Worm (Caenorhabditis elegans) whole organism, young adult: ENCODE measurements around the gene F35G2.1.

Experiments used
- B0019.2 ChIP-seq: fragments of 200-800 bp; sonication (Bioruptor generic); conservative IDR thresholded peaks from 2 replicates; pipeline ENCODE4 v1.3.6; 2022; ENCODE audit warnings: missing genetic modification reagents, missing genetic modification characterization, missing compliant biosample characterization
- B0035.1 ChIP-seq: sonication (generic microtip); optimal IDR thresholded peaks from 2 replicates; lab custom pipeline; 2016; ENCODE audit warnings: missing genetic modification characterization, mild to moderate bottlenecking, missing compliant biosample characterization, missing genotype, missing genetic modification reagents
- C17E4.6 ChIP-seq: fragments of 200-800 bp; sonication (Bioruptor generic); IDR thresholded peaks from 2 replicates; pipeline ENCODE4 v1.3.6; 2022; ENCODE audit warnings: missing genetic modification reagents, missing genetic modification characterization, missing compliant biosample characterization
- F33H1.4 ChIP-seq: fragments of 200-800 bp; sonication (Bioruptor generic); IDR thresholded peaks from 2 replicates; pipeline ENCODE4 v1.3.6; 2022; ENCODE audit warnings: missing genetic modification reagents, missing genetic modification characterization, missing compliant biosample characterization
- F37B4.10 ChIP-seq: fragments of 200-800 bp; sonication (Bioruptor generic); IDR thresholded peaks from 2 replicates; pipeline ENCODE4 v1.3.6; 2022; ENCODE audit warnings: missing genetic modification characterization, missing compliant biosample characterization
- F57A8.1 ChIP-seq: fragments of 200-800 bp; sonication (Bioruptor generic); optimal IDR thresholded peaks from 2 replicates; lab custom pipeline; 2018; ENCODE audit warnings: mild to moderate bottlenecking, missing genetic modification characterization, moderate library complexity, missing compliant biosample characterization
- T07F8.4 ChIP-seq: sonication (generic microtip); optimal IDR thresholded peaks from 2 replicates; lab custom pipeline; 2016; ENCODE audit warnings: mild to moderate bottlenecking, missing genetic modification characterization, moderate library complexity, missing compliant biosample characterization
- Y95B8A.8 ChIP-seq: fragments of 200-800 bp; sonication (Bioruptor generic); IDR thresholded peaks from 2 replicates; pipeline ENCODE4 v1.3.6; 2022; ENCODE audit warnings: missing genetic modification reagents, missing genetic modification characterization, missing compliant biosample characterization
- ZK185.1 ChIP-seq: sonication (generic microtip); optimal IDR thresholded peaks from 2 replicates; lab custom pipeline; 2016; ENCODE audit warnings: mild to moderate bottlenecking, missing genetic modification characterization, missing compliant biosample characterization; ENCODE audit not compliant: poor library complexity, severe bottlenecking
- akir-1 ChIP-seq: fragments of 200-800 bp; sonication (Bioruptor generic); optimal IDR thresholded peaks from 2 replicates; lab custom pipeline; 2018; ENCODE audit warnings: mild to moderate bottlenecking, missing genetic modification characterization, moderate library complexity, missing compliant biosample characterization
- aptf-3 ChIP-seq: fragments of 200-800 bp; sonication (Bioruptor generic); IDR thresholded peaks from 2 replicates; pipeline ENCODE4 v1.3.6; 2022; ENCODE audit warnings: missing genetic modification characterization, missing compliant biosample characterization
- attf-6 ChIP-seq: fragments of 200-800 bp; sonication (Bioruptor generic); IDR thresholded peaks from 2 replicates; pipeline ENCODE4 v1.3.6; 2022; ENCODE audit warnings: missing genetic modification reagents, missing genetic modification characterization, missing compliant biosample characterization
- bed-1 ChIP-seq: fragments of 200-800 bp; sonication (Bioruptor generic); IDR thresholded peaks from 2 replicates; pipeline ENCODE4 v1.3.6; 2022; ENCODE audit warnings: missing genetic modification reagents, missing genetic modification characterization, missing compliant biosample characterization
- ceh-40 ChIP-seq: fragments of 200-800 bp; sonication (Bioruptor generic); IDR thresholded peaks from 2 replicates; pipeline ENCODE4 v1.3.6; 2022; ENCODE audit warnings: missing genetic modification characterization, missing compliant biosample characterization
- chd-7 ChIP-seq: sonication (generic microtip); optimal IDR thresholded peaks from 2 replicates; lab custom pipeline; 2016; ENCODE audit warnings: mild to moderate bottlenecking, missing genetic modification characterization, moderate library complexity, missing compliant biosample characterization
- dox-1 ChIP-seq: fragments of 200-800 bp; sonication (Bioruptor generic); IDR thresholded peaks from 2 replicates; pipeline ENCODE4 v1.3.6; 2022; ENCODE audit warnings: missing genetic modification reagents, missing genetic modification characterization, missing compliant biosample characterization
- dpl-1 ChIP-seq: fragments of 150-350 bp; optimal IDR thresholded peaks from 2 replicates; lab custom pipeline; 2014; ENCODE audit warnings: missing biosample characterization, missing genetic modification reagents, missing genetic modification characterization
- efl-1 ChIP-seq: fragments of 150-350 bp; optimal IDR thresholded peaks from 2 replicates; lab custom pipeline; 2014; ENCODE audit warnings: missing biosample characterization, missing genetic modification reagents, missing genetic modification characterization
- gei-17 ChIP-seq: fragments of 200-800 bp; sonication (Bioruptor generic); optimal IDR thresholded peaks from 2 replicates; lab custom pipeline; 2018; ENCODE audit warnings: mild to moderate bottlenecking, missing genetic modification characterization, missing compliant biosample characterization
- him-1 ChIP-seq: sonication (generic microtip); optimal IDR thresholded peaks from 2 replicates; lab custom pipeline; 2016; ENCODE audit warnings: missing genotype, missing genetic modification reagents, missing genetic modification characterization, missing compliant biosample characterization
- let-607 ChIP-seq, 2 experiments: fragments of 200-800 bp in 1 of 2; sonication (Bioruptor generic) in 1 of 2; sonication (generic microtip) in 1 of 2; optimal IDR thresholded peaks; 2 replicates each; lab custom pipeline; 2016 to 2018; ENCODE audit warnings: mild to moderate bottlenecking in 2 of 2, missing compliant biosample characterization in 2 of 2, missing genetic modification characterization in 2 of 2, moderate library complexity in 2 of 2, missing genotype in 1 of 2
- lin-35 ChIP-seq, 3 experiments: fragments of 150-350 bp in 2 of 3; sonication (generic microtip) in 1 of 3; optimal IDR thresholded peaks; 2 replicates each; lab custom pipeline; 2014 to 2018; ENCODE audit warnings: missing biosample characterization in 3 of 3, missing genetic modification characterization in 3 of 3, missing genetic modification reagents in 3 of 3
- lin-54 ChIP-seq: fragments of 200-800 bp; sonication (Bioruptor generic); optimal IDR thresholded peaks from 2 replicates; lab custom pipeline; 2018; ENCODE audit warnings: mild to moderate bottlenecking, missing genetic modification characterization, missing compliant biosample characterization
- lir-1 ChIP-seq: fragments of 200-800 bp; sonication (Bioruptor generic); conservative IDR thresholded peaks from 2 replicates; pipeline ENCODE4 v1.3.6; 2022; ENCODE audit warnings: missing genetic modification reagents, missing genetic modification characterization, missing compliant biosample characterization
- madf-10 ChIP-seq: sonication (generic microtip); optimal IDR thresholded peaks from 2 replicates; lab custom pipeline; 2016; ENCODE audit warnings: mild to moderate bottlenecking, missing genetic modification characterization, missing compliant biosample characterization
- madf-3 ChIP-seq: fragments of 200-800 bp; sonication (Bioruptor generic); IDR thresholded peaks from 2 replicates; pipeline ENCODE4 v1.3.6; 2022; ENCODE audit warnings: missing genetic modification reagents, missing genetic modification characterization, missing compliant biosample characterization
- madf-6 ChIP-seq: fragments of 200-800 bp; sonication (Bioruptor generic); IDR thresholded peaks from 2 replicates; pipeline ENCODE4 v1.3.6; 2022; ENCODE audit warnings: missing genetic modification reagents, missing genetic modification characterization, missing compliant biosample characterization
- madf-8 ChIP-seq: fragments of 200-800 bp; sonication (Bioruptor generic); conservative IDR thresholded peaks from 2 replicates; pipeline ENCODE4 v1.3.6; 2022; ENCODE audit warnings: missing genetic modification reagents, missing genetic modification characterization, missing compliant biosample characterization
- mxl-1 ChIP-seq: sonication (generic microtip); optimal IDR thresholded peaks from 2 replicates; lab custom pipeline; 2016; ENCODE audit warnings: missing genetic modification characterization, missing compliant biosample characterization
- nfya-2 ChIP-seq: fragments of 200-800 bp; sonication (Bioruptor generic); IDR thresholded peaks from 2 replicates; pipeline ENCODE4 v1.3.6; 2022; ENCODE audit warnings: missing genetic modification reagents, missing genetic modification characterization, missing compliant biosample characterization
- nfyb-1 ChIP-seq: fragments of 200-800 bp; sonication (Bioruptor generic); IDR thresholded peaks from 2 replicates; pipeline ENCODE4 v1.3.6; 2022; ENCODE audit warnings: missing genetic modification reagents, missing genetic modification characterization, missing compliant biosample characterization
- nhr-80 ChIP-seq: sonication (generic microtip); optimal IDR thresholded peaks from 2 replicates; lab custom pipeline; 2016; ENCODE audit warnings: missing genetic modification characterization, missing compliant biosample characterization
- pbrm-1 ChIP-seq: fragments of 200-800 bp; sonication (Bioruptor generic); IDR thresholded peaks from 2 replicates; pipeline ENCODE4 v1.3.6; 2022; ENCODE audit warnings: missing genetic modification reagents, missing genetic modification characterization, missing compliant biosample characterization
- pha-4 ChIP-seq: fragments of 150-350 bp; sonication (generic microtip); optimal IDR thresholded peaks from 2 replicates; lab custom pipeline; 2014; ENCODE audit warnings: missing biosample characterization, missing genetic modification reagents, missing genetic modification characterization
- rec-8 ChIP-seq, 2 experiments: sonication (generic microtip); optimal IDR thresholded peaks; 2 replicates each; lab custom pipeline; 2016; ENCODE audit warnings: mild to moderate bottlenecking in 2 of 2, missing genetic modification characterization in 2 of 2, missing genetic modification reagents in 2 of 2, missing genotype in 2 of 2, missing biosample characterization in 1 of 2, missing compliant biosample characterization in 1 of 2, moderate library complexity in 1 of 2
- snpc-1.1 ChIP-seq: sonication (generic microtip); optimal IDR thresholded peaks from 2 replicates; lab custom pipeline; 2017; ENCODE audit warnings: missing genetic modification characterization, mild to moderate bottlenecking, missing compliant biosample characterization, antibody characterized with exemption, moderate library complexity, missing genotype, missing genetic modification reagents; ENCODE audit not compliant: insufficient read depth
- snpc-1.3 ChIP-seq: sonication (generic microtip); optimal IDR thresholded peaks from 2 replicates; lab custom pipeline; 2017; ENCODE audit warnings: missing genetic modification characterization, mild to moderate bottlenecking, missing compliant biosample characterization, antibody characterized with exemption, moderate library complexity, missing genotype, missing genetic modification reagents; ENCODE audit not compliant: insufficient read depth
- snpc-4 ChIP-seq, 5 experiments: fragments of 150-350 bp in 1 of 5; sonication (generic microtip) in 4 of 5; optimal IDR thresholded peaks; 2 replicates each; lab custom pipeline; 2014 to 2018; ENCODE audit warnings: missing genetic modification characterization in 5 of 5, missing biosample characterization in 3 of 5, antibody characterized with exemption in 2 of 5, mild to moderate bottlenecking in 2 of 5, missing compliant biosample characterization in 2 of 5, missing genotype in 2 of 5, moderate library complexity in 2 of 5, missing genetic modification reagents in 1 of 5
- unc-130 ChIP-seq: sonication (generic microtip); optimal IDR thresholded peaks from 2 replicates; lab custom pipeline; 2016; ENCODE audit warnings: missing genetic modification reagents, missing genetic modification characterization, missing compliant biosample characterization
- unc-62 ChIP-seq: fragments of 150-350 bp; optimal IDR thresholded peaks from 2 replicates; lab custom pipeline; 2014; ENCODE audit warnings: missing biosample characterization, missing genetic modification reagents, missing genetic modification characterization
- xnd-1 ChIP-seq: sonication (generic microtip); optimal IDR thresholded peaks from 2 replicates; lab custom pipeline; 2016; ENCODE audit warnings: missing genotype, missing genetic modification reagents, missing genetic modification characterization, missing compliant biosample characterization
- ztf-22 ChIP-seq: fragments of 200-800 bp; sonication (Bioruptor generic); optimal IDR thresholded peaks from 2 replicates; lab custom pipeline; 2018; ENCODE audit warnings: mild to moderate bottlenecking, missing genetic modification characterization, moderate library complexity, missing compliant biosample characterization
- ztf-25 ChIP-seq: fragments of 200-800 bp; sonication (Bioruptor generic); IDR thresholded peaks from 2 replicates; pipeline ENCODE4 v1.3.6; 2022; ENCODE audit warnings: missing genetic modification reagents, missing genetic modification characterization, missing compliant biosample characterization
- ztf-26 ChIP-seq: sonication (generic microtip); optimal IDR thresholded peaks from 2 replicates; lab custom pipeline; 2017; ENCODE audit warnings: missing genetic modification characterization, missing compliant biosample characterization
- ztf-3 ChIP-seq: fragments of 200-800 bp; sonication (Bioruptor generic); optimal IDR thresholded peaks from 2 replicates; lab custom pipeline; 2018; ENCODE audit warnings: mild to moderate bottlenecking, missing genetic modification characterization, missing compliant biosample characterization

Gene F35G2.1

DNA sequence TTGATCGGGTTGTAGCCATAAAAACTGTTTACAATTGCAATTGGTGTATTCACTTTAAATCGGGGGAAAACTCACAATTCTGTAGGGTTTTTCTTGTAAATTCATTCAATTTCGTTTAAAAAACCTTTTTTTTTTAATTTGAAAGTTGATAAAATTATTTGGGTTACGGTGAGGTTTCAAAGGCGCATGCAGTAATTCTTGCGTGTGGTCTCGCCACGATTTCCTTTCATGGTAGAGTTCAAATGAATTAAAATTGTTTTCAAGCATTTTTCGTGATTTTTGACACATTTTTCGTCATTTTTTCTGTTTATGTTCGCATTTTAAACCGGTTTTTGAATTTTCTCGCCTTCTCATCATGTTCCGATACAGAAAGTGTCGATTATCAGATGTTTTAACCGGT lies 8.4 kb upstream of the F35G2.1 start (continued):
- TF ChIP-seq ztf-22 (GFP tag; lab: Kevin White, UChicago) = no peak
- no peak for TF ChIP-seq madf-10 (tag; lab: Kevin White, UChicago)
- no peak for TF ChIP-seq unc-130
- TF ChIP-seq snpc-1.3 = peak; percentile 60
- no peak for TF ChIP-seq snpc-1.1 (tag; lab: Kevin White, UChicago)
- TF ChIP-seq rec-8 (tag; optimal IDR thresholded peaks at IDR 0.05; lab: Kevin White, UChicago) = no peak
- TF ChIP-seq akir-1 = no peak
- no peak for TF ChIP-seq F37B4.10 (GFP tag; lab: Robert Waterston, UW)
- TF ChIP-seq xnd-1 (tag; lab: Kevin White, UChicago) = peak; percentile 89
- TF ChIP-seq him-1 = peak; percentile 14
- TF ChIP-seq chd-7 = no peak
- TF ChIP-seq ztf-26 (tag; lab: Kevin White, UChicago) = no peak
- TF ChIP-seq T07F8.4 (tag; lab: Kevin White, UChicago) = no peak
- TF ChIP-seq madf-3 (GFP tag; lab: Robert Waterston, UW) = no peak
- peak; percentile 70 for TF ChIP-seq madf-8 (GFP tag; lab: Robert Waterston, UW)
- TF ChIP-seq gei-17 (GFP tag; lab: Kevin White, UChicago) = no peak
- TF ChIP-seq attf-6 (GFP tag; lab: Robert Waterston, UW) = no peak
- peak; percentile 41 for TF ChIP-seq snpc-4 (GFP tag; optimal IDR thresholded peaks at IDR 0.05; lab: Kevin White, UChicago)
- peak in 2 of 4 experiments; percentile 39 to 60 for TF ChIP-seq snpc-4 (tag; optimal IDR thresholded peaks at IDR 0.05; lab: Kevin White, UChicago)
- peak; percentile 91 for TF ChIP-seq madf-6 (GFP tag; lab: Robert Waterston, UW)
- no peak for TF ChIP-seq ZK185.1 (tag; lab: Kevin White, UChicago)
- TF ChIP-seq F33H1.4 = peak; percentile 91
- TF ChIP-seq dpl-1 (GFP tag; lab: Kevin White, UChicago) = peak; percentile 16
- TF ChIP-seq let-607 (tag; optimal IDR thresholded peaks at IDR 0.05; lab: Kevin White, UChicago) = no peak
- TF ChIP-seq lin-35 (GFP tag; optimal IDR thresholded peaks at IDR 0.05; lab: Kevin White, UChicago) = no peak
- no peak for TF ChIP-seq C17E4.6 (GFP tag; lab: Robert Waterston, UW)
- TF ChIP-seq aptf-3 = no peak
- no peak for TF ChIP-seq pha-4 (tag; lab: Kevin White, UChicago)
- no peak for TF ChIP-seq B0035.1 (tag; lab: Kevin White, UChicago)
- peak; percentile 58 for TF ChIP-seq lin-54 (GFP tag; lab: Kevin White, UChicago)
- TF ChIP-seq bed-1 = no peak
- TF ChIP-seq efl-1 (GFP tag; lab: Kevin White, UChicago) = peak; percentile 35

DNA sequence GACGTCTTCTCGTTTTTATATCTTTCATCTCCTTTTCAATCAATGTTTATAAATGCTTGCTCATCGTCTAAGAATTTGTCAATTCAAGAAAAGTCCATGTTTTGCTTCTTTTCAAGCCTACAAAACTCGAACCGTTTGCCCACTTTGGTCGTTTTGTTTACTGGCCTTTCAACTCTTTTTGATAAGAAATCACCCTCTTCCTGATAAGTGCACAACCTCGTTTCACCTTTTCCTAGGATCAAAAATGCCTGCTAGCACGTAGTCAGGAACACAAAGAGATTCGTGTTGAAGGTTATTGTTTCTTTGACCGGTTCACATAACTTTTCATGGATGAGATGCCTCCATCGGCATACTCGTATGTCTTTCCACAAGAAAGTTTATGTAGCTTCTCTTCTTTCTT lies 6.4 kb upstream of the F35G2.1 start:
- TF ChIP-seq nfya-2 (GFP tag; lab: Robert Waterston, UW) = no peak
- peak; percentile 42 for TF ChIP-seq nhr-80 (tag; lab: Kevin White, UChicago)
- TF ChIP-seq, all 124 proteins: peak for 1

DNA sequence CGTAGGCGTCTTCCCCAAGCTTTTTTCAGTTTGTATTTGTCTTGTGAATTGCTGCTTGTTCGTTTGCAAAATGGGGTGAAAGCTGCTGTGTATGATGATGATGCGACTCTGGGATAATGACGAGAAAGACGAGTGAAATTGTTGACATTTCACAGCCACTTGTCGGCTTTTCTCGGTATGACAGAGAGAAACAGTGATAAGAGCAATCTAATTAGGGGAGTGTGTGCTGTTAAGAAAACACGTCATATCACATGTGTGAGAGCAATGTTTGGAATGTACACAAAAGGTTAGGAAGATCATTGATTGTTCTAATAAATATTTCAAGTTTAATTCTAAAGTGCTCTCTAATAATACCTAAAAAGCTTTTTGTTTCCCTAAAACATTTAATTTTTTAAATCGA lies 5.4 kb upstream of the F35G2.1 start:
- peak; percentile 39 for TF ChIP-seq chd-7
- peak; percentile 9; the same call in 1 of the 2 replicates for TF ChIP-seq nfyb-1 (GFP tag; lab: Robert Waterston, UW)
- no peak for TF ChIP-seq ztf-25 (GFP tag; lab: Robert Waterston, UW)
- 0 out of 2 replicates have a peak, but pooled peaks have one; percentile 37 for TF ChIP-seq lir-1
- 0 out of 2 replicates have a peak, but pooled peaks have one; percentile 15 for TF ChIP-seq pbrm-1 (GFP tag; lab: Robert Waterston, UW)
- TF ChIP-seq dox-1 (GFP tag; lab: Robert Waterston, UW) = 0 out of 2 replicates have a peak, but pooled peaks have one; percentile 24
- peak; percentile 38 for TF ChIP-seq nhr-80 (tag; lab: Kevin White, UChicago)
- TF ChIP-seq F57A8.1 (GFP tag; lab: Kevin White, UChicago) = no peak
- no peak for TF ChIP-seq mxl-1
- TF ChIP-seq unc-62 (GFP tag; lab: Kevin White, UChicago) = peak; percentile 39
- TF ChIP-seq B0019.2 = no peak
- no peak for TF ChIP-seq ztf-3 (GFP tag; lab: Kevin White, UChicago)
- peak; percentile 70 for TF ChIP-seq pha-4 (tag; lab: Kevin White, UChicago)
- TF ChIP-seq Y95B8A.8 (GFP tag; lab: Robert Waterston, UW) = 0 out of 2 replicates have a peak, but pooled peaks have one; percentile 23
- no peak for TF ChIP-seq ceh-40 (GFP tag; lab: Robert Waterston, UW)
- no peak for TF ChIP-seq akir-1
